Worm (Caenorhabditis elegans) whole organism, young adult: ENCODE data around the gene Y55D5A.4.

Source experiments
- B0035.1 ChIP-seq: sonication (generic microtip); optimal IDR thresholded peaks from 2 replicates; lab custom pipeline; 2016; ENCODE audit warnings: missing genetic modification characterization, mild to moderate bottlenecking, missing compliant biosample characterization, missing genotype, missing genetic modification reagents
- B0261.1 ChIP-seq: sonication (generic microtip); optimal IDR thresholded peaks from 2 replicates; lab custom pipeline; 2016; ENCODE audit warnings: mild to moderate bottlenecking, missing genetic modification characterization, moderate library complexity, missing compliant biosample characterization
- D2030.7 ChIP-seq: fragments of 200-800 bp; sonication (Bioruptor generic); IDR thresholded peaks from 2 replicates; pipeline ENCODE4 v1.3.6; 2022; ENCODE audit warnings: missing genetic modification reagents, missing genetic modification characterization, missing compliant biosample characterization
- F39B2.1 ChIP-seq: fragments of 200-800 bp; sonication (Bioruptor generic); IDR thresholded peaks from 2 replicates; pipeline ENCODE4 v1.3.6; 2022; ENCODE audit warnings: missing genetic modification reagents, missing genetic modification characterization, missing compliant biosample characterization
- Y53F4B.3 ChIP-seq: fragments of 200-800 bp; sonication (Bioruptor generic); IDR thresholded peaks from 2 replicates; pipeline ENCODE4 v1.3.6; 2022; ENCODE audit warnings: missing genetic modification reagents, missing genetic modification characterization, missing compliant biosample characterization
- bed-1 ChIP-seq: fragments of 200-800 bp; sonication (Bioruptor generic); IDR thresholded peaks from 2 replicates; pipeline ENCODE4 v1.3.6; 2022; ENCODE audit warnings: missing genetic modification reagents, missing genetic modification characterization, missing compliant biosample characterization
- cebp-2 ChIP-seq: fragments of 200-800 bp; sonication (Bioruptor generic); IDR thresholded peaks from 2 replicates; pipeline ENCODE4 v1.3.6; 2022; ENCODE audit warnings: missing genetic modification characterization, missing compliant biosample characterization
- ceh-27 ChIP-seq: fragments of 200-800 bp; sonication (Bioruptor generic); optimal IDR thresholded peaks from 2 replicates; lab custom pipeline; 2018; ENCODE audit warnings: mild to moderate bottlenecking, missing genetic modification characterization, moderate library complexity, missing compliant biosample characterization
- ceh-79 ChIP-seq: sonication (generic microtip); optimal IDR thresholded peaks from 2 replicates; lab custom pipeline; 2017; ENCODE audit warnings: mild to moderate bottlenecking, missing genetic modification characterization, missing compliant biosample characterization
- die-1 ChIP-seq: sonication (generic microtip); optimal IDR thresholded peaks from 2 replicates; lab custom pipeline; 2016; ENCODE audit warnings: missing genotype, mild to moderate bottlenecking, missing genetic modification characterization, missing compliant biosample characterization
- egl-44 ChIP-seq: fragments of 200-800 bp; sonication (Bioruptor generic); IDR thresholded peaks from 2 replicates; pipeline ENCODE4 v1.3.6; 2022; ENCODE audit warnings: missing genetic modification reagents, missing genetic modification characterization, missing compliant biosample characterization
- fkh-3 ChIP-seq: sonication (generic microtip); optimal IDR thresholded peaks from 2 replicates; lab custom pipeline; 2016; ENCODE audit warnings: mild to moderate bottlenecking, missing genetic modification characterization, missing compliant biosample characterization
- gei-17 ChIP-seq: fragments of 200-800 bp; sonication (Bioruptor generic); optimal IDR thresholded peaks from 2 replicates; lab custom pipeline; 2018; ENCODE audit warnings: mild to moderate bottlenecking, missing genetic modification characterization, missing compliant biosample characterization
- hmg-20 ChIP-seq: fragments of 200-800 bp; sonication (Bioruptor generic); IDR thresholded peaks from 2 replicates; pipeline ENCODE4 v1.3.6; 2022; ENCODE audit warnings: missing genetic modification reagents, missing genetic modification characterization, missing compliant biosample characterization
- hsf-1 ChIP-seq: fragments of 200-800 bp; sonication (Bioruptor generic); IDR thresholded peaks from 2 replicates; pipeline ENCODE4 v1.3.6; 2022; ENCODE audit warnings: missing genetic modification reagents, missing genetic modification characterization, missing compliant biosample characterization
- let-526 ChIP-seq: fragments of 200-800 bp; sonication (Bioruptor generic); IDR thresholded peaks from 2 replicates; pipeline ENCODE4 v1.3.6; 2022; ENCODE audit warnings: missing genetic modification reagents, missing genetic modification characterization, missing compliant biosample characterization
- lin-40 ChIP-seq: sonication (generic microtip); optimal IDR thresholded peaks from 2 replicates; lab custom pipeline; 2016; ENCODE audit warnings: missing genetic modification characterization, mild to moderate bottlenecking, missing compliant biosample characterization, missing genotype, missing genetic modification reagents
- lsl-1 ChIP-seq: fragments of 200-800 bp; sonication (Bioruptor generic); optimal IDR thresholded peaks from 2 replicates; lab custom pipeline; 2018; ENCODE audit warnings: mild to moderate bottlenecking, missing genetic modification characterization, moderate library complexity, missing compliant biosample characterization
- lsy-27 ChIP-seq: sonication (generic microtip); optimal IDR thresholded peaks from 2 replicates; lab custom pipeline; 2017; ENCODE audit warnings: missing genetic modification characterization, mild to moderate bottlenecking, missing compliant biosample characterization, antibody characterized with exemption, missing genotype, borderline replicate concordance; ENCODE audit not compliant: insufficient read depth
- madf-3 ChIP-seq: fragments of 200-800 bp; sonication (Bioruptor generic); IDR thresholded peaks from 2 replicates; pipeline ENCODE4 v1.3.6; 2022; ENCODE audit warnings: missing genetic modification reagents, missing genetic modification characterization, missing compliant biosample characterization
- madf-6 ChIP-seq: fragments of 200-800 bp; sonication (Bioruptor generic); IDR thresholded peaks from 2 replicates; pipeline ENCODE4 v1.3.6; 2022; ENCODE audit warnings: missing genetic modification reagents, missing genetic modification characterization, missing compliant biosample characterization
- mxl-1 ChIP-seq: sonication (generic microtip); optimal IDR thresholded peaks from 2 replicates; lab custom pipeline; 2016; ENCODE audit warnings: missing genetic modification characterization, missing compliant biosample characterization
- nfyb-1 ChIP-seq: fragments of 200-800 bp; sonication (Bioruptor generic); IDR thresholded peaks from 2 replicates; pipeline ENCODE4 v1.3.6; 2022; ENCODE audit warnings: missing genetic modification reagents, missing genetic modification characterization, missing compliant biosample characterization
- nhr-179 ChIP-seq: sonication (generic microtip); optimal IDR thresholded peaks from 2 replicates; lab custom pipeline; 2016; ENCODE audit warnings: mild to moderate bottlenecking, missing genetic modification characterization, missing compliant biosample characterization
- pha-4 ChIP-seq: fragments of 150-350 bp; sonication (generic microtip); optimal IDR thresholded peaks from 2 replicates; lab custom pipeline; 2014; ENCODE audit warnings: missing biosample characterization, missing genetic modification reagents, missing genetic modification characterization
- repo-1 ChIP-seq: sonication (generic microtip); optimal IDR thresholded peaks from 2 replicates; lab custom pipeline; 2017; ENCODE audit warnings: mild to moderate bottlenecking, missing genetic modification characterization, missing compliant biosample characterization
- sea-2 ChIP-seq: fragments of 200-800 bp; sonication (Bioruptor generic); IDR thresholded peaks from 2 replicates; pipeline ENCODE4 v1.3.6; 2022; ENCODE audit warnings: missing genetic modification characterization, missing compliant biosample characterization
- somi-1 ChIP-seq: fragments of 200-800 bp; sonication (Bioruptor generic); optimal IDR thresholded peaks from 2 replicates; lab custom pipeline; 2018; ENCODE audit warnings: mild to moderate bottlenecking, missing genetic modification characterization, missing compliant biosample characterization
- tbp1 ChIP-seq: fragments of 200-800 bp; sonication (Bioruptor generic); optimal IDR thresholded peaks from 2 replicates; lab custom pipeline; 2018; ENCODE audit warnings: mild to moderate bottlenecking, missing genetic modification characterization, missing compliant biosample characterization
- tbx-9 ChIP-seq: sonication (generic microtip); optimal IDR thresholded peaks from 2 replicates; lab custom pipeline; 2016; ENCODE audit warnings: borderline replicate concordance, missing genetic modification characterization, inconsistent platforms, missing compliant biosample characterization
- unc-62 ChIP-seq: fragments of 150-350 bp; optimal IDR thresholded peaks from 2 replicates; lab custom pipeline; 2014; ENCODE audit warnings: missing biosample characterization, missing genetic modification reagents, missing genetic modification characterization
- zfh-2 ChIP-seq: fragments of 200-800 bp; sonication (Bioruptor generic); conservative IDR thresholded peaks from 2 replicates; pipeline ENCODE4 v1.3.6; 2022; ENCODE audit warnings: missing genetic modification reagents, missing genetic modification characterization, missing compliant biosample characterization
- ztf-18 ChIP-seq: sonication (generic microtip); optimal IDR thresholded peaks from 2 replicates; lab custom pipeline; 2016; ENCODE audit warnings: missing genotype, mild to moderate bottlenecking, missing genetic modification characterization, missing compliant biosample characterization
- ztf-26 ChIP-seq: sonication (generic microtip); optimal IDR thresholded peaks from 2 replicates; lab custom pipeline; 2017; ENCODE audit warnings: missing genetic modification characterization, missing compliant biosample characterization
- ztf-6 ChIP-seq: fragments of 200-800 bp; sonication (Bioruptor generic); IDR thresholded peaks from 2 replicates; pipeline ENCODE4 v1.3.6; 2022; ENCODE audit warnings: missing genetic modification reagents, missing genetic modification characterization, missing compliant biosample characterization

The Y55D5A.4 gene

DNA sequence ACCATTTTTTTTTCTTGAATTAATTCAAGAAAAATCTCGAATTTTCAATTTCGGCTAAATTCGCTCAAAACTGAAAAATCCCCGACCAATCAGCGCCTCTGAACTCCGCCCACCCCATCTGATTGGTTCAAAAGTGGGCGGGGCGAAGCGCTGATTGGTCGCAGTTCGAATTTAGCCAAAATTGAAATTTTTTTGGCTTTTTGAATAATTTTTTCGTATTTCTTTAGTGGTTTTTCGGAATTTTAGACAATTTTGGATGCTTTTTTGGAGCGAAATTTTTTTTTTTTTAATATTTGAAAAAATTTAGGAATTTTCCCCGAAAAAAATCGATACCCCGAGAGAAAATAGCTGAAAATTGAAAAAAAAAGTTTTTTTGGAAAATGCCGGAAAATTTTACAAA is 44.1 kb upstream of the Y55D5A.4 start:
- no peak for TF ChIP-seq ztf-18 (tag; lab: Kevin White, UChicago)
- no peak for TF ChIP-seq B0261.1 (tag; lab: Kevin White, UChicago)
- no peak for TF ChIP-seq tbx-9
- no peak for TF ChIP-seq madf-6 (GFP tag; lab: Robert Waterston, UW)
- TF ChIP-seq madf-3: no peak
- TF ChIP-seq ztf-26 (tag; lab: Kevin White, UChicago): no peak
- TF ChIP-seq sea-2 (GFP tag; lab: Robert Waterston, UW): no peak
- TF ChIP-seq lsl-1 (GFP tag; lab: Kevin White, UChicago): no peak
- no peak for TF ChIP-seq bed-1
- TF ChIP-seq ztf-6 (GFP tag; lab: Robert Waterston, UW): no peak
- TF ChIP-seq hmg-20: no peak
- TF ChIP-seq egl-44 (GFP tag; lab: Robert Waterston, UW): no peak
- no peak for TF ChIP-seq lin-40
- no peak for TF ChIP-seq nhr-179 (tag; lab: Kevin White, UChicago)
- no peak for TF ChIP-seq lsy-27 (tag; lab: Kevin White, UChicago)
- TF ChIP-seq mxl-1: no peak
- no peak for TF ChIP-seq F39B2.1 (GFP tag; lab: Robert Waterston, UW)
- TF ChIP-seq D2030.7 (GFP tag; lab: Robert Waterston, UW): no peak
- TF ChIP-seq, all 124 proteins: peak for 0

DNA sequence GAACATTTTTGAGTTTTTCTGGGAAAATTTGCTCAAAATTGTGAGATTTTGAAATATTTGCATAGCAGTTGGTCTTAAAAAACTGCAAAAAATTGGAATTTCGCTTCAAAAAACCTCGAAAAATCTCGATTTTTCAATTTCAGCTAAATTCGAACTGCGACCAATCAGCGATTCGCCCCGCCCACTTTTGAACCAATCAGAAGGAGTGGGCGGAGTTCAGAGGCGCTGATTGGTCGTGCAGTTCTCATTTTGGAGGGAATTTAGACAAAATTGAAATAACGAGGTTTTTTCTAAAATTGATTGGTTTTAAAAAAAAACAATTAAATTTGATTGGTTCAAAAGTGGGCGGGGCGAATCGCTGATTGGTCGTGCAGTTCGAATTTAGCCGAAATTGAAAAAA is 43.6 kb upstream of the Y55D5A.4 start:
- no peak for TF ChIP-seq unc-62
- no peak for TF ChIP-seq B0035.1 (tag; lab: Kevin White, UChicago)
- no peak for TF ChIP-seq zfh-2 (GFP tag; lab: Robert Waterston, UW)
- TF ChIP-seq Y53F4B.3 (GFP tag; lab: Robert Waterston, UW): no peak
- TF ChIP-seq repo-1 (tag; lab: Kevin White, UChicago): no peak
- no peak for TF ChIP-seq somi-1 (GFP tag; lab: Kevin White, UChicago)
- TF ChIP-seq let-526 (GFP tag; lab: Robert Waterston, UW): no peak
- TF ChIP-seq nfyb-1: 0 out of 2 replicates have a peak, but pooled peaks have one; percentile 64

DNA sequence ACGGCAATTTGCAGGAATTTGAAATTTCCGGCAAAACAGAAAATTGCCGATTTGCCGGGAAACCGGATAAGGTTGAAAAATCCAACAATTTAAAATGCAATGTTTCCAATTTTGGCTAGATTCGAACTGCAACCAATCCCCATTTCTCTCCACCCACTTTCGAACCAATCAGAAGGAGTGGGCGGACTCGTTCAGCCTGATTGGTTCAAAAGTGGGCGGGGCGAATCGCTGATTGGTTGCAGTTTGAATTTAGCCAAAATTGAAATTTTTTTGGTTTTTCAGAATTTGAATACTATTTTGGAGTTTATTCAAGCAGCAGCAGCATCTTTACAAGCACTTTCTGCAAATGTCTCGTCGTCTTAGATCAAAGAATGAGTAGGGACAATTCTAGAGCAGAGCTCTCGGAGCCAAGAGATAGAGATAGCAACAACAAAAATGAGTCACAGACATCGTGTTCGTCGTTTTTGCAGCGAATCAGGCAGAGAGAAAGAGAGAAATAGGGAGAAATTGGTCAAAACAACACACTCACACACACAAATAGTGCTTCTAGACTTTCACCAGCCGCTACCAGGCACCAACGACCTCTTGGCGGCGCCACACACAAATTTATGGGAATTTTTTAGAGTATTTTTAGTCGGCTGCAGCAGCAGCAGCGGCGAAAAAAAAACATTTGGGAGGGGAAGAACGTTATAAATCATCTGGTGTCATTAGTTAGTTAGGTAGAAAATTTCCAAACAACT is 41.3 kb upstream of the Y55D5A.4 start:
- TF ChIP-seq hsf-1 (GFP tag; lab: Robert Waterston, UW) (no peak), fkh-3 (tag; lab: Kevin White, UChicago) (no peak), nfyb-1 (peak; percentile 63), gei-17 (GFP tag; lab: Kevin White, UChicago) (no peak)

DNA sequence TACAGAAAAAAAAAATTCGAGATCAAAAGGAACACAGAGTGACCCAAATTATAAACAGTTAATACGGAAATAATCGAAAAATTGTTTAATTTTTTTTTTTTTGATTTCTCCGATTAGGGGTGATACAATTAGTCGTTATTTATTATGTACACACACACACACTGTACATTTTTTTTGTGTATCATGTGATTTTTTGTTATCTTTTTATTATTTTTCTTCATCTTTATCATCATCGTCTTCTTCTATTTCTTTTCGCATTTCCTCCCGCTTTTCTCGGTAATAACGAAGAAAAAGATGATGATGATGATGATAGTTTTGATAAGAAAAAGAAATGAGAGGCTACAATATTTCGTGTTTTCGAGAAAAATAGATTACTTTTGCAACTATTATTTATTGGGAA is 40.0 kb upstream of the Y55D5A.4 start:
- TF ChIP-seq ceh-27 (GFP tag; lab: Kevin White, UChicago): no peak
- TF ChIP-seq ceh-79 (tag; lab: Kevin White, UChicago): no peak
- TF ChIP-seq tbp1 (GFP tag; lab: Kevin White, UChicago): no peak
- TF ChIP-seq unc-62: no peak
- peak; percentile 1 for TF ChIP-seq lin-40
- no peak for TF ChIP-seq die-1 (tag; lab: Kevin White, UChicago)
- no peak for TF ChIP-seq cebp-2 (GFP tag; lab: Robert Waterston, UW)
- TF ChIP-seq pha-4 (tag; lab: Kevin White, UChicago): no peak
